Worm (Caenorhabditis elegans): Measurements from ENCODE around the gene mrps-7.

Gene mrps-7

ce11 chrIV:14764719-14765173 lies 2.8 kb downstream of the mrps-7 start:
- TF ChIP-seq unc-120 (tag; optimal IDR thresholded peaks at IDR 0.05; ENCODE audit: poor library complexity, severe bottlenecking) (no peak), mab-5 (tag; optimal IDR thresholded peaks at IDR 0.05) (no peak)

ce11 chrIV:14763938-14764718 lies 3.4 kb downstream of the mrps-7 start:
- no peak for TF ChIP-seq nhr-12 (tag; optimal IDR thresholded peaks at IDR 0.05)
- no peak for TF ChIP-seq snpc-4 (tag; optimal IDR thresholded peaks at IDR 0.05)
- no peak for TF ChIP-seq nhr-237 (tag; optimal IDR thresholded peaks at IDR 0.05)
- TF ChIP-seq zip-8 (tag; optimal IDR thresholded peaks at IDR 0.05) = no peak
- TF ChIP-seq lin-32 (GFP tag; optimal IDR thresholded peaks at IDR 0.05) = no peak
- no peak for TF ChIP-seq nhr-28 (tag; optimal IDR thresholded peaks at IDR 0.05)
- no peak for TF ChIP-seq mls-2 (tag; optimal IDR thresholded peaks at IDR 0.05)
- no peak for TF ChIP-seq mep-1 (tag; optimal IDR thresholded peaks at IDR 0.05)
- no peak for TF ChIP-seq unc-39 (tag; optimal IDR thresholded peaks at IDR 0.05)
- TF ChIP-seq unc-62 (GFP tag; optimal IDR thresholded peaks at IDR 0.05) = no peak
- no peak for TF ChIP-seq ces-1 (GFP tag; optimal IDR thresholded peaks at IDR 0.05)
- TF ChIP-seq cnd-1 (tag; optimal IDR thresholded peaks at IDR 0.05) = no peak
- no peak for TF ChIP-seq sem-2 (GFP tag; optimal IDR thresholded peaks at IDR 0.05)
- TF ChIP-seq lin-13 (tag; optimal IDR thresholded peaks at IDR 0.05) = no peak
- TF ChIP-seq ceh-43 (GFP tag; optimal IDR thresholded peaks at IDR 0.05) = no peak
- TF ChIP-seq unc-120 (tag; optimal IDR thresholded peaks at IDR 0.05; ENCODE audit: poor library complexity, severe bottlenecking) = no peak

ce11 chrIV:14763348-14763747 lies 4.2 kb downstream of the mrps-7 start:
- TF ChIP-seq ces-1 (GFP tag; optimal IDR thresholded peaks at IDR 0.05) (peak; percentile 12), mep-1 (tag; optimal IDR thresholded peaks at IDR 0.05) (peak; percentile 26), unc-62 (GFP tag; optimal IDR thresholded peaks at IDR 0.05) (peak; percentile 43)

- TF ChIP-seq mep-1 (tag; optimal IDR thresholded peaks at IDR 0.05) = no peak
- no peak for TF ChIP-seq nhr-237 (tag; optimal IDR thresholded peaks at IDR 0.05)
- no peak for TF ChIP-seq hlh-1 (tag; optimal IDR thresholded peaks at IDR 0.05)
- TF ChIP-seq bed-3 (GFP tag; optimal IDR thresholded peaks at IDR 0.05) = no peak
- TF ChIP-seq tbx-8 (GFP tag; optimal IDR thresholded peaks at IDR 0.05) = no peak
- no peak for TF ChIP-seq ceh-43 (GFP tag; optimal IDR thresholded peaks at IDR 0.05)
- TF ChIP-seq drap-1 (GFP tag; optimal IDR thresholded peaks at IDR 0.05) = no peak
- TF ChIP-seq nhr-28 (tag; optimal IDR thresholded peaks at IDR 0.05) = no peak
- no peak for TF ChIP-seq snpc-4 (tag; optimal IDR thresholded peaks at IDR 0.05)
- TF ChIP-seq zip-8 (tag; optimal IDR thresholded peaks at IDR 0.05) = no peak
- TF ChIP-seq nhr-12 (tag; optimal IDR thresholded peaks at IDR 0.05) = no peak
- no peak for TF ChIP-seq mls-2 (tag; optimal IDR thresholded peaks at IDR 0.05)
- TF ChIP-seq pha-4 (tag; optimal IDR thresholded peaks at IDR 0.05) = no peak
- no peak for TF ChIP-seq elt-1 (tag; optimal IDR thresholded peaks at IDR 0.05; ENCODE audit: borderline replicate concordance, insufficient read depth)
- TF ChIP-seq lin-32 (GFP tag; optimal IDR thresholded peaks at IDR 0.05) = no peak
- no peak for TF ChIP-seq unc-120 (tag; optimal IDR thresholded peaks at IDR 0.05; ENCODE audit: poor library complexity, severe bottlenecking)
- no peak for TF ChIP-seq nhr-76 (tag; optimal IDR thresholded peaks at IDR 0.05)
Measured at ce11 chrIV:14760845-14761244, 6.7 kb downstream of the mrps-7 start, which contains the start of gene ptp-5.2. TSS of gene ptp-5.2 (minus strand) at chrIV:14760945.

- TF ChIP-seq ham-2 (GFP tag; optimal IDR thresholded peaks at IDR 0.05) (no peak), mab-5 (tag; optimal IDR thresholded peaks at IDR 0.05) (no peak), unc-39 (tag; optimal IDR thresholded peaks at IDR 0.05) (no peak), ces-1 (GFP tag; optimal IDR thresholded peaks at IDR 0.05) (no peak), ceh-43 (GFP tag; optimal IDR thresholded peaks at IDR 0.05) (no peak), ceh-39 (tag; optimal IDR thresholded peaks at IDR 0.05) (no peak), ceh-83 (GFP tag; optimal IDR thresholded peaks at IDR 0.05) (no peak), nhr-76 (tag; optimal IDR thresholded peaks at IDR 0.05) (no peak), lin-32 (GFP tag; optimal IDR thresholded peaks at IDR 0.05) (no peak), sem-2 (GFP tag; optimal IDR thresholded peaks at IDR 0.05) (no peak), elt-1 (tag; optimal IDR thresholded peaks at IDR 0.05; ENCODE audit: borderline replicate concordance, insufficient read depth) (no peak), ztf-11 (tag; optimal IDR thresholded peaks at IDR 0.05) (no peak), pha-4 (tag; optimal IDR thresholded peaks at IDR 0.05) (no peak), blmp-1 (tag; optimal IDR thresholded peaks at IDR 0.05) (no peak)
Measured at ce11 chrIV:14759662-14760061, 7.9 kb downstream of the mrps-7 start.

All from whole organism, mixed stage, embryonic.